Fruit fly (Drosophila melanogaster) whole organism, embryonic: ENCODE results near the gene CG3009.

ENCODE experiments used
- CG15073 ChIP-seq: fragments of 200-800 bp; sonication (Bioruptor generic); optimal IDR thresholded peaks from 2 replicates; lab custom pipeline; 2016; ENCODE audit warnings: missing biosample characterization, missing genetic modification characterization
- CG1792 ChIP-seq: fragments of 200-800 bp; sonication (Bioruptor generic); optimal IDR thresholded peaks from 2 replicates; lab custom pipeline; 2016; ENCODE audit warnings: missing biosample characterization, missing genetic modification characterization
- CG7786 ChIP-seq: fragments of 200-800 bp; sonication (Bioruptor generic); optimal IDR thresholded peaks from 2 replicates; lab custom pipeline; 2016; ENCODE audit warnings: missing biosample characterization, missing genetic modification characterization
- CG8478 ChIP-seq: fragments of >200 bp; optimal IDR thresholded peaks from 2 replicates; lab custom pipeline; 2018
- CG9817 ChIP-seq: fragments of 200-800 bp; sonication (Bioruptor generic); optimal IDR thresholded peaks from 2 replicates; lab custom pipeline; 2018; ENCODE audit warnings: missing biosample characterization, mild to moderate bottlenecking, missing genetic modification characterization, moderate library complexity
- D19A ChIP-seq: fragments of 200-800 bp; optimal IDR thresholded peaks from 3 replicates; lab custom pipeline; 2019; ENCODE audit warnings: missing biosample characterization, mild to moderate bottlenecking, missing genetic modification characterization, moderate library complexity
- Dll ChIP-seq: fragments of 200-800 bp; sonication (Bioruptor generic); IDR thresholded peaks from 4 replicates; pipeline ENCODE4 v1.3.6; 2022; ENCODE audit warnings: missing biosample characterization, missing genetic modification characterization; ENCODE audit not compliant: partially characterized antibody
- ab ChIP-seq: fragments of 200-800 bp; sonication (Bioruptor generic); optimal IDR thresholded peaks from 2 replicates; lab custom pipeline; 2016; ENCODE audit warnings: missing biosample characterization, missing genetic modification characterization
- ash1 ChIP-seq: fragments of 200-800 bp; sonication (Bioruptor generic); optimal IDR thresholded peaks from 2 replicates; lab custom pipeline; 2018; ENCODE audit warnings: missing biosample characterization, mild to moderate bottlenecking, missing genetic modification characterization
- bigmax ChIP-seq: fragments of 200-800 bp; sonication (Bioruptor generic); optimal IDR thresholded peaks from 2 replicates; lab custom pipeline; 2018; ENCODE audit warnings: missing biosample characterization, mild to moderate bottlenecking, missing genetic modification characterization
- nom ChIP-seq: fragments of 200-800 bp; sonication (Bioruptor generic); optimal IDR thresholded peaks from 2 replicates; lab custom pipeline; 2017; ENCODE audit warnings: missing biosample characterization, missing genetic modification characterization, mild to moderate bottlenecking, moderate library complexity, missing genetic modification reagents
- psq ChIP-seq: fragments of 200-800 bp; sonication (Bioruptor generic); optimal IDR thresholded peaks from 2 replicates; lab custom pipeline; 2017; ENCODE audit warnings: missing biosample characterization, missing genetic modification characterization

- TF ChIP-seq ab (GFP tag; lab: Kevin White, UChicago) (no peak), CG8478 (lab: Kevin White, UChicago) (no peak), CG15073 (GFP tag; lab: Kevin White, UChicago) (no peak), Dll (no peak), CG1792 (GFP tag; lab: Kevin White, UChicago) (no peak), ash1 (GFP tag; lab: Kevin White, UChicago) (no peak), nom (no peak), psq (GFP tag; lab: Kevin White, UChicago) (no peak), D19A (tag; lab: Kevin White, UChicago) (no peak), CG9817 (tag; lab: Kevin White, UChicago) (no peak), bigmax (no peak), CG7786 (GFP tag; lab: Kevin White, UChicago) (no peak)
Measured at dm6 chrX:4612454-4612853, 54.0 kb downstream of the CG3009 start.
